Fruit fly (Drosophila melanogaster) whole organism, embryonic: Measurements from ENCODE around the gene mib1.

Source experiments
- Blimp-1 ChIP-seq: fragments of 200-800 bp; sonication (Bioruptor generic); optimal IDR thresholded peaks from 3 replicates; lab custom pipeline; 2018; ENCODE audit warnings: missing biosample characterization, missing genetic modification characterization, mild to moderate bottlenecking, moderate library complexity, missing genetic modification reagents
- CG11398 ChIP-seq: fragments of 200-800 bp; sonication (Bioruptor generic); optimal IDR thresholded peaks from 2 replicates; lab custom pipeline; 2016; ENCODE audit warnings: missing biosample characterization, missing genetic modification characterization
- CG12071 ChIP-seq: fragments of 200-800 bp; sonication (Bioruptor generic); optimal IDR thresholded peaks from 3 replicates; lab custom pipeline; 2018; ENCODE audit warnings: missing biosample characterization, mild to moderate bottlenecking, missing genetic modification characterization
- CG12769 ChIP-seq: fragments of 200-800 bp; sonication (Bioruptor generic); optimal IDR thresholded peaks from 2 replicates; lab custom pipeline; 2019; ENCODE audit warnings: missing biosample characterization, mild to moderate bottlenecking, missing genetic modification characterization, moderate library complexity
- CG13424 ChIP-seq: fragments of 200-800 bp; sonication (Bioruptor generic); optimal IDR thresholded peaks from 2 replicates; lab custom pipeline; 2019; ENCODE audit warnings: missing biosample characterization, mild to moderate bottlenecking, missing genetic modification characterization, moderate library complexity
- CG13775 ChIP-seq: fragments of 200-800 bp; sonication (Bioruptor generic); optimal IDR thresholded peaks from 3 replicates; lab custom pipeline; 2017; ENCODE audit warnings: missing biosample characterization, mild to moderate bottlenecking, missing genetic modification characterization
- CG15073 ChIP-seq: fragments of 200-800 bp; sonication (Bioruptor generic); optimal IDR thresholded peaks from 2 replicates; lab custom pipeline; 2016; ENCODE audit warnings: missing biosample characterization, missing genetic modification characterization
- CG15269 ChIP-seq: fragments of 200-800 bp; sonication (Bioruptor generic); optimal IDR thresholded peaks from 2 replicates; lab custom pipeline; 2018; ENCODE audit warnings: missing biosample characterization, mild to moderate bottlenecking, missing genetic modification characterization, moderate library complexity
- CG15479 ChIP-seq: fragments of 200-800 bp; sonication (Bioruptor generic); optimal IDR thresholded peaks from 3 replicates; lab custom pipeline; 2019; ENCODE audit warnings: missing biosample characterization, mild to moderate bottlenecking, missing genetic modification characterization, moderate library complexity
- CG17612 ChIP-seq: fragments of 200-800 bp; sonication (Bioruptor generic); IDR thresholded peaks from 2 replicates; pipeline ENCODE4 v1.3.6; 2022; ENCODE audit warnings: missing biosample characterization, missing genetic modification characterization
- CG30431 ChIP-seq: fragments of 200-800 bp; sonication (Bioruptor generic); optimal IDR thresholded peaks from 2 replicates; lab custom pipeline; 2017; ENCODE audit warnings: missing biosample characterization, missing genetic modification characterization
- CG31441 ChIP-seq: fragments of 200-800 bp; sonication (Bioruptor generic); IDR thresholded peaks from 2 replicates; pipeline ENCODE4 v1.3.6; 2022; ENCODE audit warnings: missing biosample characterization, missing genetic modification characterization
- CG3838 ChIP-seq: fragments of 200-800 bp; sonication (Bioruptor generic); optimal IDR thresholded peaks from 3 replicates; lab custom pipeline; 2016; ENCODE audit warnings: missing biosample characterization, missing genetic modification characterization
- CG4360 ChIP-seq: fragments of 200-800 bp; sonication (Bioruptor generic); IDR thresholded peaks from 2 replicates; pipeline ENCODE4 v1.3.6; 2022; ENCODE audit warnings: missing biosample characterization, missing genetic modification characterization
- CG4820 ChIP-seq: fragments of 200-800 bp; sonication (Bioruptor generic); optimal IDR thresholded peaks from 3 replicates; lab custom pipeline; 2016; ENCODE audit warnings: missing biosample characterization, missing genetic modification characterization
- CG6689 ChIP-seq: fragments of 200-800 bp; sonication (Bioruptor generic); IDR thresholded peaks from 2 replicates; pipeline ENCODE4 v1.3.6; 2022; ENCODE audit warnings: missing biosample characterization, missing genetic modification characterization
- CG6854 ChIP-seq: fragments of 200-800 bp; sonication (Bioruptor generic); optimal IDR thresholded peaks from 3 replicates; lab custom pipeline; 2017; ENCODE audit warnings: missing biosample characterization, mild to moderate bottlenecking, missing genetic modification characterization
- CG7271 ChIP-seq: fragments of 200-800 bp; sonication (Bioruptor generic); optimal IDR thresholded peaks from 2 replicates; lab custom pipeline; 2018; ENCODE audit warnings: missing biosample characterization, mild to moderate bottlenecking, missing genetic modification characterization, moderate library complexity
- CG7357 ChIP-seq: fragments of 200-800 bp; sonication (Bioruptor generic); IDR thresholded peaks from 3 replicates; pipeline ENCODE4 v1.3.6; 2022; ENCODE audit warnings: missing biosample characterization, missing genetic modification characterization
- CG7839 ChIP-seq: fragments of 200-800 bp; sonication (Bioruptor generic); optimal IDR thresholded peaks from 3 replicates; lab custom pipeline; 2018; ENCODE audit warnings: missing biosample characterization, mild to moderate bottlenecking, missing genetic modification characterization, moderate library complexity
- CG7928 ChIP-seq: fragments of 200-800 bp; sonication (Bioruptor generic); optimal IDR thresholded peaks from 2 replicates; lab custom pipeline; 2017; ENCODE audit warnings: missing biosample characterization, mild to moderate bottlenecking, missing genetic modification characterization
- CG9437 ChIP-seq: fragments of 200-800 bp; sonication (Bioruptor generic); optimal IDR thresholded peaks from 2 replicates; lab custom pipeline; 2018; ENCODE audit warnings: missing biosample characterization, mild to moderate bottlenecking, missing genetic modification characterization
- CG9876 ChIP-seq: fragments of 200-800 bp; sonication (Bioruptor generic); optimal IDR thresholded peaks from 2 replicates; lab custom pipeline; 2016; ENCODE audit warnings: missing biosample characterization, missing genetic modification characterization
- D19A ChIP-seq: fragments of 200-800 bp; optimal IDR thresholded peaks from 3 replicates; lab custom pipeline; 2019; ENCODE audit warnings: missing biosample characterization, mild to moderate bottlenecking, missing genetic modification characterization, moderate library complexity
- Eip74EF ChIP-seq, 2 experiments: fragments of 200-800 bp in 1 of 2; fragments of >200 bp in 1 of 2; sonication (Bioruptor generic) in 1 of 2; optimal IDR thresholded peaks; 2 replicates each; lab custom pipeline; 2017 to 2019; ENCODE audit warnings: missing biosample characterization in 2 of 2, missing genetic modification characterization in 2 of 2, mild to moderate bottlenecking in 1 of 2, moderate library complexity in 1 of 2
- H2.0 ChIP-seq: fragments of 200-800 bp; sonication (Bioruptor generic); IDR thresholded peaks from 2 replicates; pipeline ENCODE4 v1.3.6; 2022; ENCODE audit warnings: missing biosample characterization, missing genetic modification characterization
- HLHmδ ChIP-seq: fragments of 200-800 bp; sonication (Bioruptor generic); optimal IDR thresholded peaks from 2 replicates; lab custom pipeline; 2018; ENCODE audit warnings: missing biosample characterization, mild to moderate bottlenecking, missing genetic modification characterization, moderate library complexity
- Hr39 ChIP-seq: fragments of >200 bp; optimal IDR thresholded peaks from 2 replicates; lab custom pipeline; 2017
- Med ChIP-seq: fragments of 200-800 bp; sonication (Bioruptor generic); peaks from one replicate; lab custom pipeline; 2016; ENCODE audit warnings: missing biosample characterization, missing genetic modification characterization, mild to moderate bottlenecking, inconsistent platforms, moderate library complexity
- Meics ChIP-seq: fragments of 200-800 bp; sonication (Bioruptor generic); optimal IDR thresholded peaks from 2 replicates; lab custom pipeline; 2017; ENCODE audit warnings: missing biosample characterization, mild to moderate bottlenecking, missing genetic modification characterization
- NC2α ChIP-seq: fragments of 200-800 bp; sonication (Bioruptor generic); optimal IDR thresholded peaks from 2 replicates; lab custom pipeline; 2016; ENCODE audit warnings: missing biosample characterization, missing genetic modification characterization
- Neu2 ChIP-seq: fragments of 200-800 bp; sonication (Bioruptor generic); optimal IDR thresholded peaks from 3 replicates; lab custom pipeline; 2016; ENCODE audit warnings: missing biosample characterization, missing genetic modification characterization, borderline replicate concordance
- Poxn ChIP-seq: fragments of 200-800 bp; sonication (Bioruptor generic); IDR thresholded peaks from 2 replicates; pipeline ENCODE4 v1.3.6; 2022; ENCODE audit warnings: missing biosample characterization, missing genetic modification characterization
- Tbp ChIP-seq: fragments of >200 bp; optimal IDR thresholded peaks from 2 replicates; lab custom pipeline; 2018; ENCODE audit warnings: missing biosample characterization, missing genetic modification characterization
- btn ChIP-seq: fragments of 200-800 bp; sonication (Bioruptor generic); optimal IDR thresholded peaks from 2 replicates; lab custom pipeline; 2016; ENCODE audit warnings: missing biosample characterization, missing genetic modification characterization
- ewg ChIP-seq: fragments of 200-800 bp; sonication (Bioruptor generic); optimal IDR thresholded peaks from 3 replicates; lab custom pipeline; 2017; ENCODE audit warnings: mild to moderate bottlenecking, missing biosample characterization, missing genetic modification reagents, missing genetic modification characterization
- gcm2 ChIP-seq: fragments of 200-800 bp; sonication (Bioruptor generic); optimal IDR thresholded peaks from 2 replicates; lab custom pipeline; 2016; ENCODE audit warnings: missing biosample characterization, missing genetic modification characterization
- gem ChIP-seq: fragments of 200-800 bp; sonication (Bioruptor generic); optimal IDR thresholded peaks from 2 replicates; lab custom pipeline; 2019; ENCODE audit warnings: missing biosample characterization, mild to moderate bottlenecking, missing genetic modification characterization, moderate library complexity
- jigr1 ChIP-seq: fragments of 200-800 bp; sonication (Bioruptor generic); IDR thresholded peaks from 3 replicates; pipeline ENCODE4 v1.3.6; 2022; ENCODE audit warnings: missing biosample characterization, missing genetic modification characterization
- ken ChIP-seq: fragments of 200-800 bp; sonication (Bioruptor generic); IDR thresholded peaks from 3 replicates; pipeline ENCODE4 v1.3.6; 2022; ENCODE audit warnings: missing biosample characterization, missing genetic modification characterization
- nerfin-1 ChIP-seq: fragments of 200-800 bp; sonication (Bioruptor generic); optimal IDR thresholded peaks from 3 replicates; lab custom pipeline; 2019; ENCODE audit warnings: missing biosample characterization, mild to moderate bottlenecking, missing genetic modification characterization, moderate library complexity
- nerfin-2 ChIP-seq: fragments of 200-800 bp; sonication (Bioruptor generic); IDR thresholded peaks from 2 replicates; pipeline ENCODE4 v1.3.6; 2022; ENCODE audit warnings: missing biosample characterization, missing genetic modification characterization; ENCODE audit not compliant: partially characterized antibody
- oc ChIP-seq: fragments of 200-800 bp; sonication (Bioruptor generic); optimal IDR thresholded peaks from 2 replicates; lab custom pipeline; 2018; ENCODE audit warnings: missing biosample characterization, mild to moderate bottlenecking, missing genetic modification characterization, moderate library complexity
- pho ChIP-seq: fragments of 200-800 bp; sonication (Bioruptor generic); optimal IDR thresholded peaks from 2 replicates; lab custom pipeline; 2016; ENCODE audit warnings: missing biosample characterization, missing genetic modification characterization
- rib ChIP-seq: fragments of 200-800 bp; sonication (Bioruptor generic); IDR thresholded peaks from 2 replicates; pipeline ENCODE4 v1.3.6; 2022; ENCODE audit warnings: missing biosample characterization, missing genetic modification characterization
- sima ChIP-seq: fragments of 200-800 bp; sonication (Bioruptor generic); optimal IDR thresholded peaks from 2 replicates; lab custom pipeline; 2016; ENCODE audit warnings: missing biosample characterization, missing genetic modification characterization
- sisA ChIP-seq: fragments of 200-800 bp; sonication (Bioruptor generic); IDR thresholded peaks from 2 replicates; pipeline ENCODE4 v1.3.6; 2022; ENCODE audit warnings: missing biosample characterization, missing genetic modification characterization
- sob ChIP-seq: fragments of 200-800 bp; sonication (Bioruptor generic); IDR thresholded peaks from 2 replicates; pipeline ENCODE4 v1.3.6; 2022; ENCODE audit warnings: missing biosample characterization, missing genetic modification characterization
- ssp ChIP-seq: fragments of 200-800 bp; sonication (Bioruptor generic); IDR thresholded peaks from 2 replicates; pipeline ENCODE4 v1.3.6; 2022; ENCODE audit warnings: missing biosample characterization, missing genetic modification characterization
- tup ChIP-seq: fragments of 200-800 bp; sonication (Bioruptor generic); optimal IDR thresholded peaks from 2 replicates; lab custom pipeline; 2016; ENCODE audit warnings: missing biosample characterization, mild to moderate bottlenecking, missing genetic modification characterization, moderate library complexity
- zf30C ChIP-seq: fragments of 200-800 bp; sonication (Bioruptor generic); optimal IDR thresholded peaks from 3 replicates; lab custom pipeline; 2018; ENCODE audit warnings: missing biosample characterization, mild to moderate bottlenecking, missing genetic modification characterization

mib1 gene

dm6 chr3L:16025020-16025680 is 13.5 kb upstream of the mib1 start (continued):
- TF ChIP-seq ssp (GFP tag; lab: Robert Waterston, UW): no peak
- no peak for TF ChIP-seq D19A (tag; lab: Kevin White, UChicago)
- TF ChIP-seq Blimp-1: no peak
- no peak for TF ChIP-seq nerfin-1 (tag; lab: Kevin White, UChicago)
- no peak for TF ChIP-seq btn (GFP tag; lab: Kevin White, UChicago)
- no peak for TF ChIP-seq H2.0 (GFP tag; lab: Robert Waterston, UW)
- no peak for TF ChIP-seq CG3838 (GFP tag; lab: Kevin White, UChicago)
- no peak for TF ChIP-seq tup (GFP tag; lab: Kevin White, UChicago)
- no peak for TF ChIP-seq nerfin-2 (GFP tag; lab: Robert Waterston, UW)
- TF ChIP-seq CG31441 (GFP tag; lab: Robert Waterston, UW): no peak
- TF ChIP-seq Eip74EF (GFP tag; optimal IDR thresholded peaks at IDR 0.05; lab: Kevin White, UChicago): no peak
- TF ChIP-seq sisA: no peak
- no peak for TF ChIP-seq Hr39 (lab: Kevin White, UChicago)
- TF ChIP-seq CG15269 (tag; lab: Kevin White, UChicago): peak; percentile 46
- peak; percentile 24 for TF ChIP-seq CG7271 (tag; lab: Kevin White, UChicago)
- TF ChIP-seq CG15073 (GFP tag; lab: Kevin White, UChicago): no peak
- TF ChIP-seq CG13775 (GFP tag; lab: Kevin White, UChicago): no peak
- TF ChIP-seq CG7839 (tag; lab: Kevin White, UChicago): no peak
- TF ChIP-seq sob (GFP tag; lab: Robert Waterston, UW): 0 out of 2 replicates have a peak, but pooled peaks have one; percentile 17
- TF ChIP-seq gem (tag; lab: Kevin White, UChicago): no peak
- peak; percentile 32 for TF ChIP-seq HLHmδ
- no peak for TF ChIP-seq NC2α (GFP tag; lab: Kevin White, UChicago)
- peak; percentile 90 for TF ChIP-seq CG15479
- TF ChIP-seq CG12769 (tag; lab: Kevin White, UChicago): peak; percentile 28
- no peak for TF ChIP-seq CG12071
- no peak for TF ChIP-seq CG17612 (GFP tag; lab: Robert Waterston, UW)
- TF ChIP-seq CG9876 (GFP tag; lab: Kevin White, UChicago): no peak
- no peak for TF ChIP-seq zf30C (GFP tag; lab: Kevin White, UChicago)
- TF ChIP-seq CG30431 (GFP tag; lab: Kevin White, UChicago): no peak
- TF ChIP-seq Poxn (GFP tag; lab: Robert Waterston, UW): no peak
- peak; percentile 9 for TF ChIP-seq Med (GFP tag; lab: Kevin White, UChicago)
- TF ChIP-seq CG4360 (GFP tag; lab: Robert Waterston, UW): peak; percentile 77
- no peak for TF ChIP-seq sima (GFP tag; lab: Kevin White, UChicago)
- no peak for TF ChIP-seq CG13424 (tag; lab: Kevin White, UChicago)
- no peak for TF ChIP-seq CG9437 (GFP tag; lab: Kevin White, UChicago)
- TF ChIP-seq Neu2 (GFP tag; lab: Kevin White, UChicago): no peak
- no peak for TF ChIP-seq jigr1 (GFP tag; lab: Robert Waterston, UW)
- TF ChIP-seq Tbp: no peak
- no peak for TF ChIP-seq rib (GFP tag; lab: Robert Waterston, UW)
- no peak for TF ChIP-seq pho
- no peak for TF ChIP-seq CG7928 (GFP tag; lab: Kevin White, UChicago)
- TF ChIP-seq gcm2: no peak
- no peak for TF ChIP-seq Meics (GFP tag; lab: Kevin White, UChicago)
- TF ChIP-seq CG7357: no peak
- TF ChIP-seq ken (GFP tag; lab: Robert Waterston, UW): no peak
- TF ChIP-seq oc (tag; lab: Kevin White, UChicago): peak; percentile 24
- no peak for TF ChIP-seq CG11398
- TF ChIP-seq CG6854: no peak
- 0 out of 2 replicates have a peak, but pooled peaks have one; percentile 3 for TF ChIP-seq CG6689 (GFP tag; lab: Robert Waterston, UW)
- TF ChIP-seq CG4820 (GFP tag; lab: Kevin White, UChicago): no peak
- no peak for TF ChIP-seq ewg (GFP tag; lab: Kevin White, UChicago)
